Fruit fly (Drosophila melanogaster): ENCODE results near the gene CG34269.
A peak's percentile ranks its signal among the peaks of the same experiment; 100 is the strongest.

dm6 chr3L:550082-550827 lies 22.1 kb downstream of the CG34269 start:
- TF ChIP-seq CG15710 (tag; optimal IDR thresholded peaks at IDR 0.05) (peak; percentile 78), Snoo (tag; optimal IDR thresholded peaks at IDR 0.05) (peak; percentile 50), CG17806 (tag; optimal IDR thresholded peaks at IDR 0.05) (peak; percentile 40)

Measured in whole organism, pupa.